Fruit fly (Drosophila melanogaster): ENCODE measurements around the gene Ccdc39.

The Ccdc39 gene

DNA sequence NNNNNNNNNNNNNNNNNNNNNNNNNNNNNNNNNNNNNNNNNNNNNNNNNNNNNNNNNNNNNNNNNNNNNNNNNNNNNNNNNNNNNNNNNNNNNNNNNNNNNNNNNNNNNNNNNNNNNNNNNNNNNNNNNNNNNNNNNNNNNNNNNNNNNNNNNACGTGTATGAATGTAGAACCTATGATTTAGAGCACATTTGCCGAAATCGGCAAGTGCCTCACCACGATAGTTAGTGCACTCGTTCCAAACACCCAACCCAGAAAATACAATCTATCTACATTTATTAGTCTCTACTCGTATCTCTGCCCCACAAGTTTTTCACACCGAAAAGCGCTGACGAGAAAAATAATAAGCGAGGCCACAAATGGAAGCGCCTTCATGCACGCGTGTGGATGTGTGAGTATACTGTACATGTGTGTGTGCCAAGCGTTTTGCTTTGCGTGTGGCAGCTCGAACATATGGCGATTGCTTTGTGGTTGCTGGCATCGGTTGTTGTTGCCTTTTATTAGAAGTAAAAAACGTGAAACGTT is 19.7 kb upstream of the Ccdc39 start (continued):
- TF ChIP-seq Ets65A (GFP tag) (peak; percentile 19), PHDP (tag; optimal IDR thresholded peaks at IDR 0.05) (no peak), CG12299 (tag; optimal IDR thresholded peaks at IDR 0.05) (no peak), HLH4C (GFP tag; IDR thresholded peaks at IDR 0.05; ENCODE audit: partially characterized antibody) (no peak), z (GFP tag; IDR thresholded peaks at IDR 0.05) (peak; percentile 77; the same call in 2 of the 3 replicates), CG6689 (GFP tag; IDR thresholded peaks at IDR 0.05) (peak; percentile 34; the same call in 1 of the 2 replicates), CG9609 (GFP tag; optimal IDR thresholded peaks at IDR 0.05) (no peak), esg (GFP tag; conservative IDR thresholded peaks at IDR 0.05) (no peak; the same call in 1 of the 2 replicates), D (optimal IDR thresholded peaks at IDR 0.05) (no peak), D (GFP tag; optimal IDR thresholded peaks at IDR 0.05) (no peak), CG10366 (GFP tag; IDR thresholded peaks at IDR 0.05) (no peak), Bdp1 (GFP tag; optimal IDR thresholded peaks at IDR 0.05) (no peak), Hsf (GFP tag; optimal IDR thresholded peaks at IDR 0.05) (peak; percentile 4), Hr51 (GFP tag; optimal IDR thresholded peaks at IDR 0.05) (peak in 1 of 2 experiments; percentile 39), Fer3 (tag; optimal IDR thresholded peaks at IDR 0.05) (no peak), chif (GFP tag; optimal IDR thresholded peaks at IDR 0.05) (no peak), CG10147 (GFP tag; optimal IDR thresholded peaks at IDR 0.05) (peak; percentile 30), CG34224 (GFP tag; IDR thresholded peaks at IDR 0.05; ENCODE audit: partially characterized antibody) (peak; percentile 29; the same call in 1 of the 3 replicates), nmo (GFP tag; optimal IDR thresholded peaks at IDR 0.05) (no peak), Dfd (GFP tag; optimal IDR thresholded peaks at IDR 0.05) (no peak), cg (GFP tag; optimal IDR thresholded peaks at IDR 0.05) (peak; percentile 86), CG8388 (GFP tag; optimal IDR thresholded peaks at IDR 0.05) (peak; percentile 27), gfzf (GFP tag; optimal IDR thresholded peaks at IDR 0.05) (no peak), Xrp1 (GFP tag; IDR thresholded peaks at IDR 0.05) (peak; percentile 48; the same call in 1 of the 2 replicates), Eip74EF (GFP tag; optimal IDR thresholded peaks at IDR 0.05) (no peak), CTCF (GFP tag; optimal IDR thresholded peaks at IDR 0.05) (no peak), CG17385 (GFP tag; optimal IDR thresholded peaks at IDR 0.05) (peak; percentile 13), CG7987 (GFP tag; optimal IDR thresholded peaks at IDR 0.05) (no peak), CG17829 (tag; optimal IDR thresholded peaks at IDR 0.05) (no peak), NfI (GFP tag; optimal IDR thresholded peaks at IDR 0.05) (peak; percentile 39), CG17568 (GFP tag; optimal IDR thresholded peaks at IDR 0.05) (no peak), Fer1 (GFP tag; optimal IDR thresholded peaks at IDR 0.05) (no peak), croc (GFP tag; conservative IDR thresholded peaks at IDR 0.05) (no peak), Dip3 (GFP tag; optimal IDR thresholded peaks at IDR 0.05) (no peak), CG8924 (tag; optimal IDR thresholded peaks at IDR 0.05) (no peak), BEAF-32 (GFP tag; optimal IDR thresholded peaks at IDR 0.05) (peak; percentile 66), CG6813 (GFP tag; optimal IDR thresholded peaks at IDR 0.05) (no peak), Rx (GFP tag; IDR thresholded peaks at IDR 0.05) (0 out of 2 replicates have a peak, but pooled peaks have one; percentile 6), Blimp-1 (GFP tag; optimal IDR thresholded peaks at IDR 0.05) (no peak), CG10209 (GFP tag; optimal IDR thresholded peaks at IDR 0.05) (peak; percentile 40), CG7745 (tag; optimal IDR thresholded peaks at IDR 0.05) (no peak), Poxn (GFP tag; IDR thresholded peaks at IDR 0.05) (no peak), otp (GFP tag; IDR thresholded peaks at IDR 0.05) (no peak), CG3407 (GFP tag; optimal IDR thresholded peaks at IDR 0.05) (no peak), CG7839 (tag; optimal IDR thresholded peaks at IDR 0.05) (peak; percentile 18), amos (GFP tag; IDR thresholded peaks at IDR 0.05; ENCODE audit: partially characterized antibody) (0 out of 2 replicates have a peak, but pooled peaks have one; percentile 12), tin (GFP tag; optimal IDR thresholded peaks at IDR 0.05) (no peak), tgo (GFP tag; IDR thresholded peaks at IDR 0.05) (no peak; the same call in 2 of the 3 replicates), CG15269 (tag; optimal IDR thresholded peaks at IDR 0.05) (peak; percentile 30), Rfx (GFP tag; IDR thresholded peaks at IDR 0.05) (peak; percentile 46)
